Worm (Caenorhabditis elegans): ENCODE data around the gene wrt-5.

- TF ChIP-seq ama-1 (optimal IDR thresholded peaks at IDR 0.05) (no peak), lin-11 (tag; optimal IDR thresholded peaks at IDR 0.05) (no peak), ets-4 (tag; optimal IDR thresholded peaks at IDR 0.05) (no peak), sox-2 (GFP tag; IDR thresholded peaks at IDR 0.05) (no peak), syd-9 (tag; optimal IDR thresholded peaks at IDR 0.05) (no peak), npax-4 (tag; optimal IDR thresholded peaks at IDR 0.05) (no peak), ceh-18 (tag; optimal IDR thresholded peaks at IDR 0.05) (no peak), dmd-4 (tag; optimal IDR thresholded peaks at IDR 0.05; ENCODE audit: borderline replicate concordance) (no peak), F13H6.1 (tag; optimal IDR thresholded peaks at IDR 0.05) (no peak), hlh-15 (tag; optimal IDR thresholded peaks at IDR 0.05) (no peak)
These were observed 32.6 kb downstream of the wrt-5 start for ce11 chrIV:4018692-4019387.
